Worm (Caenorhabditis elegans): ENCODE measurements around the gene F55G7.3.

Gene F55G7.3

ce11 chrX:11937343-11937935 lies 4.4 kb downstream of the F55G7.3 start (continued):
- TF ChIP-seq mab-9 (GFP tag; IDR thresholded peaks at IDR 0.05) (peak; percentile 92), vab-15 (tag; optimal IDR thresholded peaks at IDR 0.05) (peak; percentile 70), pag-3 (tag; optimal IDR thresholded peaks at IDR 0.05; ENCODE audit: borderline replicate concordance, insufficient read depth) (no peak), swsn-7 (tag; optimal IDR thresholded peaks at IDR 0.05) (peak; percentile 98), aly-2 (tag; optimal IDR thresholded peaks at IDR 0.05) (peak; percentile 94), unc-30 (tag; optimal IDR thresholded peaks at IDR 0.05) (peak; percentile 73), zip-4 (GFP tag; optimal IDR thresholded peaks at IDR 0.05) (peak; percentile 95)

DNA sequence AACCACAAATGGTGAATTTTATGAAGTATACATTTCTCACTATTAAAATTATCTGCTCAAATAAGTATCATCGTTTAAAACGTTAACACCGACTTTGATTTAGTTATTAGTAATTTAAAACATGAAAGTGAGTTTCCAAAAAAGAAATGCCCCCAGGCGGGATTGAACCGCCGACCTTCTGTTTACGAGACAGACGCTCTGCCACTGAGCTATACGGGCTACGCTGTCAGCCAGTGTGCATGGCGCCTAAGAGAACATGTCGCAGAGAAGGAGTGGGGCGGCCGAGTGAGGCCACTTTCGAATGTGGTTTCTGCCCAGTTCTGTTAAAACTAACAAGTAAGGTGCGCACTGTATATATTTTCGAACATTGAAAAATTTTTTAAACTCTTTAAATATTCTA lies 6.9 kb downstream of the F55G7.3 start:
- TF ChIP-seq fkh-8 (tag; optimal IDR thresholded peaks at IDR 0.05) (peak; percentile 41), nhr-84 (tag; optimal IDR thresholded peaks at IDR 0.05) (no peak), snu-23 (GFP tag; optimal IDR thresholded peaks at IDR 0.05) (peak; percentile 79), nhr-20 (tag; optimal IDR thresholded peaks at IDR 0.05) (peak; percentile 63), nhr-11 (tag; optimal IDR thresholded peaks at IDR 0.05) (no peak), sptf-1 (tag; optimal IDR thresholded peaks at IDR 0.05) (no peak), fkh-4 (tag; optimal IDR thresholded peaks at IDR 0.05; ENCODE audit: borderline replicate concordance) (no peak), lin-13 (GFP tag; optimal IDR thresholded peaks at IDR 0.05) (no peak), mab-9 (GFP tag; IDR thresholded peaks at IDR 0.05) (no peak), swsn-7 (tag; optimal IDR thresholded peaks at IDR 0.05) (peak; percentile 52), nhr-47 (tag; optimal IDR thresholded peaks at IDR 0.05) (peak; percentile 78), xbp-1 (tag; optimal IDR thresholded peaks at IDR 0.05) (peak; percentile 49), ceh-63 (GFP tag; optimal IDR thresholded peaks at IDR 0.05) (no peak), nhr-19 (GFP tag; conservative IDR thresholded peaks at IDR 0.05) (peak; percentile 71), mdl-1 (tag; optimal IDR thresholded peaks at IDR 0.05) (peak in 1 of 2 experiments; percentile 21), nhr-85 (tag) (no peak), alr-1 (tag; optimal IDR thresholded peaks at IDR 0.05; ENCODE audit: borderline replicate concordance) (no peak), efl-1 (optimal IDR thresholded peaks at IDR 0.05) (peak; percentile 11 to 24), efl-1 (GFP tag; optimal IDR thresholded peaks at IDR 0.05 in 1 of 2) (peak in 1 of 2 experiments; percentile 91), lin-39 (tag; optimal IDR thresholded peaks at IDR 0.05) (peak; percentile 0), skn-1 (tag; optimal IDR thresholded peaks at IDR 0.05) (peak; percentile 43), fkh-10 (GFP tag; optimal IDR thresholded peaks at IDR 0.05) (peak; percentile 43), C04F5.9 (tag; optimal IDR thresholded peaks at IDR 0.05) (no peak), nhr-77 (tag; optimal IDR thresholded peaks at IDR 0.05) (peak; percentile 43), nhr-12 (tag; optimal IDR thresholded peaks at IDR 0.05) (no peak), ztf-11 (tag; optimal IDR thresholded peaks at IDR 0.05) (no peak), dsc-1 (tag; optimal IDR thresholded peaks at IDR 0.05) (peak; percentile 67), egl-13 (tag; optimal IDR thresholded peaks at IDR 0.05) (peak; percentile 6), lsy-2 (tag; optimal IDR thresholded peaks at IDR 0.05) (peak in 1 of 2 experiments; percentile 17), aha-1 (tag; optimal IDR thresholded peaks at IDR 0.05) (no peak), ceh-8 (GFP tag; optimal IDR thresholded peaks at IDR 0.05) (no peak), irx-1 (tag; optimal IDR thresholded peaks at IDR 0.05) (no peak), ztf-4 (tag; optimal IDR thresholded peaks at IDR 0.05) (no peak), hlh-17 (GFP tag; optimal IDR thresholded peaks at IDR 0.05; ENCODE audit: borderline replicate concordance) (no peak), efl-3 (GFP tag; optimal IDR thresholded peaks at IDR 0.05) (no peak), elt-2 (tag; optimal IDR thresholded peaks at IDR 0.05) (peak; percentile 18), vab-15 (tag; optimal IDR thresholded peaks at IDR 0.05) (no peak), nhr-237 (tag; optimal IDR thresholded peaks at IDR 0.05) (no peak), aly-2 (tag; optimal IDR thresholded peaks at IDR 0.05) (no peak), ceh-90 (tag; optimal IDR thresholded peaks at IDR 0.05) (no peak), lin-15B (tag; optimal IDR thresholded peaks at IDR 0.05) (no peak), grh-1 (GFP tag; IDR thresholded peaks at IDR 0.05) (no peak; the same call in 1 of the 2 replicates), dpl-1 (GFP tag; optimal IDR thresholded peaks at IDR 0.05) (no peak), ceh-82 (tag; optimal IDR thresholded peaks at IDR 0.05) (peak; percentile 58 to 69 (median 63)), C34B4.2 (tag; optimal IDR thresholded peaks at IDR 0.05) (no peak), hlh-4 (tag; optimal IDR thresholded peaks at IDR 0.05) (no peak), unc-86 (tag; optimal IDR thresholded peaks at IDR 0.05) (peak; percentile 36)
